Fruit fly (Drosophila melanogaster): Measurements from ENCODE around the gene Polr3F.

- TF ChIP-seq psq (GFP tag; optimal IDR thresholded peaks at IDR 0.05) (no peak), dl (GFP tag; optimal IDR thresholded peaks at IDR 0.05; ENCODE audit: insufficient read depth in 1 of 2, partially characterized antibody in 2 of 2) (no peak), OdsH (GFP tag; optimal IDR thresholded peaks at IDR 0.05) (no peak), CG9705 (GFP tag; optimal IDR thresholded peaks at IDR 0.05) (no peak), rgr (GFP tag; optimal IDR thresholded peaks at IDR 0.05) (no peak), sv (GFP tag; optimal IDR thresholded peaks at IDR 0.05) (no peak), Sp1 (GFP tag; optimal IDR thresholded peaks at IDR 0.05) (no peak), Rel (GFP tag; optimal IDR thresholded peaks at IDR 0.05) (no peak), Rel (tag; optimal IDR thresholded peaks at IDR 0.05) (no peak), h (GFP tag; optimal IDR thresholded peaks at IDR 0.05) (no peak), Hnf4 (GFP tag; optimal IDR thresholded peaks at IDR 0.05) (no peak), Mio (GFP tag; optimal IDR thresholded peaks at IDR 0.05) (no peak), brk (GFP tag; optimal IDR thresholded peaks at IDR 0.05) (no peak), sage (GFP tag; optimal IDR thresholded peaks at IDR 0.05) (no peak), CG32264 (GFP tag; optimal IDR thresholded peaks at IDR 0.05) (no peak)
Measured at dm6 chr3R:22397068-22397700, 30.0 kb upstream of the Polr3F start.

Measured in whole organism, wandering third instar larva.